Fruit fly (Drosophila melanogaster) whole organism, embryonic: ENCODE measurements around the gene CG13144.

Experiments
- Atf3 ChIP-seq: fragments of 200-800 bp; sonication (Bioruptor generic); optimal IDR thresholded peaks from 3 replicates; lab custom pipeline; 2016; ENCODE audit warnings: missing biosample characterization, missing genetic modification characterization
- CG12744 ChIP-seq: fragments of 200-800 bp; sonication (Bioruptor generic); optimal IDR thresholded peaks from 2 replicates; lab custom pipeline; 2016; ENCODE audit warnings: missing biosample characterization, missing genetic modification characterization
- CG13287 ChIP-seq: fragments of 200-800 bp; sonication (Bioruptor generic); IDR thresholded peaks from 2 replicates; pipeline ENCODE4 v1.3.6; 2022; ENCODE audit warnings: missing biosample characterization, missing genetic modification characterization; ENCODE audit not compliant: partially characterized antibody
- CG13894 ChIP-seq: fragments of 200-800 bp; sonication (Bioruptor generic); optimal IDR thresholded peaks from 3 replicates; lab custom pipeline; 2018; ENCODE audit warnings: missing biosample characterization, mild to moderate bottlenecking, missing genetic modification characterization, moderate library complexity
- CG15514 ChIP-seq: fragments of 200-800 bp; sonication (Bioruptor generic); optimal IDR thresholded peaks from 3 replicates; lab custom pipeline; 2017; ENCODE audit warnings: missing biosample characterization, missing genetic modification characterization, mild to moderate bottlenecking, moderate library complexity, missing genetic modification reagents
- CG1603 ChIP-seq: fragments of 200-800 bp; sonication (Bioruptor generic); optimal IDR thresholded peaks from 2 replicates; lab custom pipeline; 2019; ENCODE audit warnings: missing biosample characterization, mild to moderate bottlenecking, missing genetic modification characterization, moderate library complexity
- CG2129 ChIP-seq: fragments of 200-800 bp; sonication (Bioruptor generic); IDR thresholded peaks from 2 replicates; pipeline ENCODE4 v1.3.6; 2022; ENCODE audit warnings: missing biosample characterization, missing genetic modification characterization; ENCODE audit not compliant: partially characterized antibody
- CG2678 ChIP-seq: fragments of 200-800 bp; sonication (Bioruptor generic); optimal IDR thresholded peaks from 3 replicates; lab custom pipeline; 2019; ENCODE audit warnings: missing biosample characterization, mild to moderate bottlenecking, missing genetic modification characterization, moderate library complexity
- CG31224 ChIP-seq: fragments of 200-800 bp; sonication (Bioruptor generic); IDR thresholded peaks from 2 replicates; pipeline ENCODE4 v1.3.6; 2022; ENCODE audit warnings: missing biosample characterization, missing genetic modification characterization
- CG31365 ChIP-seq: fragments of 200-800 bp; sonication (Bioruptor generic); optimal IDR thresholded peaks from 2 replicates; lab custom pipeline; 2018; ENCODE audit warnings: missing biosample characterization, mild to moderate bottlenecking, missing genetic modification characterization
- CG34224 ChIP-seq: fragments of 200-800 bp; sonication (Bioruptor generic); IDR thresholded peaks from 3 replicates; pipeline ENCODE4 v1.3.6; 2022; ENCODE audit warnings: missing biosample characterization, missing genetic modification characterization; ENCODE audit not compliant: partially characterized antibody
- CG8478 ChIP-seq: fragments of >200 bp; optimal IDR thresholded peaks from 2 replicates; lab custom pipeline; 2018
- CTCF ChIP-seq: fragments of 200-800 bp; sonication (Bioruptor generic); optimal IDR thresholded peaks from 2 replicates; lab custom pipeline; 2017; ENCODE audit warnings: missing biosample characterization, mild to moderate bottlenecking, missing genetic modification characterization, moderate library complexity
- D ChIP-seq, 2 experiments: fragments of 200-800 bp in 1 of 2; fragments of >200 bp in 1 of 2; sonication (Bioruptor generic) in 1 of 2; optimal IDR thresholded peaks; 2 replicates in 1 of 2; 3 replicates in 1 of 2; lab custom pipeline; 2017; ENCODE audit warnings: mild to moderate bottlenecking in 1 of 2, missing biosample characterization in 1 of 2, missing genetic modification characterization in 1 of 2, missing genetic modification reagents in 1 of 2
- D19B ChIP-seq: fragments of 200-800 bp; sonication (Bioruptor generic); optimal IDR thresholded peaks from 2 replicates; lab custom pipeline; 2017; ENCODE audit warnings: missing biosample characterization, mild to moderate bottlenecking, missing genetic modification characterization
- ERR ChIP-seq: fragments of 200-800 bp; sonication (Bioruptor generic); optimal IDR thresholded peaks from 2 replicates; lab custom pipeline; 2016; ENCODE audit warnings: missing biosample characterization, missing genetic modification characterization
- Ets97D ChIP-seq: fragments of 200-800 bp; sonication (Bioruptor generic); optimal IDR thresholded peaks from 3 replicates; lab custom pipeline; 2016; ENCODE audit warnings: missing biosample characterization, missing genetic modification characterization
- HHEX ChIP-seq: fragments of 200-800 bp; sonication (Bioruptor generic); optimal IDR thresholded peaks from 3 replicates; lab custom pipeline; 2017; ENCODE audit warnings: missing biosample characterization, mild to moderate bottlenecking, missing genetic modification characterization, missing genetic modification reagents
- Hey ChIP-seq: fragments of 200-800 bp; sonication (Bioruptor generic); optimal IDR thresholded peaks from 3 replicates; lab custom pipeline; 2018; ENCODE audit warnings: missing biosample characterization, mild to moderate bottlenecking, missing genetic modification characterization
- Hsf ChIP-seq: fragments of 200-800 bp; sonication (Bioruptor generic); optimal IDR thresholded peaks from 3 replicates; lab custom pipeline; 2016; ENCODE audit warnings: missing biosample characterization, missing genetic modification characterization
- MESR4 ChIP-seq: fragments of 200-800 bp; sonication (Bioruptor generic); optimal IDR thresholded peaks from 2 replicates; lab custom pipeline; 2018; ENCODE audit warnings: missing biosample characterization, mild to moderate bottlenecking, missing genetic modification characterization, moderate library complexity
- Mes4 ChIP-seq: fragments of 200-800 bp; sonication (Bioruptor generic); optimal IDR thresholded peaks from 2 replicates; lab custom pipeline; 2016; ENCODE audit warnings: missing biosample characterization, missing genetic modification characterization
- NFAT ChIP-seq: fragments of 200-800 bp; sonication (Bioruptor generic); IDR thresholded peaks from 2 replicates; pipeline ENCODE4 v1.3.6; 2022; ENCODE audit warnings: missing biosample characterization, missing genetic modification characterization
- Nf-YC ChIP-seq: fragments of 200-800 bp; optimal IDR thresholded peaks from 3 replicates; lab custom pipeline; 2019; ENCODE audit warnings: missing biosample characterization, mild to moderate bottlenecking, missing genetic modification characterization, moderate library complexity
- Scr ChIP-seq: fragments of 200-800 bp; sonication (Bioruptor generic); IDR thresholded peaks from 2 replicates; pipeline ENCODE4 v1.3.6; 2022; ENCODE audit warnings: missing biosample characterization, missing genetic modification characterization; ENCODE audit not compliant: partially characterized antibody
- Sox102F ChIP-seq: fragments of 200-800 bp; sonication (Bioruptor generic); optimal IDR thresholded peaks from 2 replicates; lab custom pipeline; 2018; ENCODE audit warnings: missing biosample characterization, mild to moderate bottlenecking, missing genetic modification characterization, moderate library complexity
- Spps ChIP-seq: fragments of 200-800 bp; sonication (Bioruptor generic); optimal IDR thresholded peaks from 2 replicates; lab custom pipeline; 2018; ENCODE audit warnings: missing biosample characterization, mild to moderate bottlenecking, missing genetic modification characterization
- Trl ChIP-seq, 3 experiments: fragments of >200 bp in 2 of 3; fragments of 200-800 bp in 1 of 3; sonication (Bioruptor generic) in 1 of 3; optimal IDR thresholded peaks; 2 replicates in 1 of 3; 3 replicates in 2 of 3; lab custom pipeline; 2016 to 2017; ENCODE audit warnings: missing biosample characterization in 1 of 3, missing genetic modification characterization in 1 of 3
- ara ChIP-seq: fragments of 200-800 bp; sonication (Bioruptor generic); IDR thresholded peaks from 2 replicates; pipeline ENCODE4 v1.3.6; 2022; ENCODE audit warnings: missing biosample characterization, missing genetic modification characterization
- bbx ChIP-seq: fragments of 200-800 bp; sonication (Bioruptor generic); IDR thresholded peaks from 2 replicates; pipeline ENCODE4 v1.3.6; 2022; ENCODE audit warnings: missing biosample characterization, missing genetic modification characterization; ENCODE audit not compliant: partially characterized antibody
- chinmo ChIP-seq: fragments of 200-800 bp; sonication (Bioruptor generic); IDR thresholded peaks from 4 replicates; pipeline ENCODE4 v1.3.6; 2022; ENCODE audit warnings: missing biosample characterization, missing genetic modification characterization; ENCODE audit not compliant: partially characterized antibody
- emc ChIP-seq: fragments of 200-800 bp; sonication (Bioruptor generic); optimal IDR thresholded peaks from 2 replicates; lab custom pipeline; 2016; ENCODE audit warnings: missing biosample characterization, missing genetic modification characterization
- fd3F ChIP-seq: fragments of 200-800 bp; sonication (Bioruptor generic); optimal IDR thresholded peaks from 2 replicates; lab custom pipeline; 2018; ENCODE audit warnings: missing biosample characterization, mild to moderate bottlenecking, missing genetic modification characterization, moderate library complexity
- ind ChIP-seq: fragments of 200-800 bp; sonication (Bioruptor generic); optimal IDR thresholded peaks from 3 replicates; lab custom pipeline; 2016; ENCODE audit warnings: missing biosample characterization, missing genetic modification characterization
- knrl ChIP-seq: fragments of 200-800 bp; sonication (Bioruptor generic); IDR thresholded peaks from 3 replicates; pipeline ENCODE4 v1.3.6; 2022; ENCODE audit warnings: missing biosample characterization, missing genetic modification characterization; ENCODE audit not compliant: partially characterized antibody
- pfk ChIP-seq: fragments of 200-800 bp; sonication (Bioruptor generic); optimal IDR thresholded peaks from 2 replicates; lab custom pipeline; 2018; ENCODE audit warnings: missing biosample characterization, mild to moderate bottlenecking, missing genetic modification characterization, moderate library complexity
- phol ChIP-seq: fragments of 200-800 bp; sonication (Bioruptor generic); optimal IDR thresholded peaks from 3 replicates; lab custom pipeline; 2018; ENCODE audit warnings: missing biosample characterization, mild to moderate bottlenecking, missing genetic modification characterization, moderate library complexity
- sc ChIP-seq, 3 experiments: fragments of >200 bp in 2 of 3; fragments of 200-800 bp in 1 of 3; sonication (Bioruptor generic) in 1 of 3; optimal IDR thresholded peaks; 2 replicates in 2 of 3; 3 replicates in 1 of 3; lab custom pipeline; 2017; ENCODE audit warnings: mild to moderate bottlenecking in 1 of 3, missing biosample characterization in 1 of 3, missing genetic modification characterization in 1 of 3, missing genetic modification reagents in 1 of 3
- schlank ChIP-seq: fragments of 200-800 bp; sonication (Bioruptor generic); optimal IDR thresholded peaks from 2 replicates; lab custom pipeline; 2018; ENCODE audit warnings: missing biosample characterization, mild to moderate bottlenecking, missing genetic modification characterization
- sim ChIP-seq: fragments of 200-800 bp; sonication (Bioruptor generic); IDR thresholded peaks from 2 replicates; pipeline ENCODE4 v1.3.6; 2022; ENCODE audit warnings: missing biosample characterization, missing genetic modification characterization
- sob ChIP-seq: fragments of 200-800 bp; sonication (Bioruptor generic); IDR thresholded peaks from 2 replicates; pipeline ENCODE4 v1.3.6; 2022; ENCODE audit warnings: missing biosample characterization, missing genetic modification characterization
- tin ChIP-seq: fragments of 200-800 bp; sonication (Bioruptor generic); optimal IDR thresholded peaks from 3 replicates; lab custom pipeline; 2016; ENCODE audit warnings: missing biosample characterization, missing genetic modification characterization
- unc-4 ChIP-seq: fragments of 200-800 bp; sonication (Bioruptor generic); IDR thresholded peaks from 2 replicates; pipeline ENCODE4 v1.3.6; 2022; ENCODE audit warnings: missing biosample characterization, missing genetic modification characterization; ENCODE audit not compliant: partially characterized antibody
- wdn ChIP-seq: fragments of 200-800 bp; sonication (Bioruptor generic); IDR thresholded peaks from 2 replicates; pipeline ENCODE4 v1.3.6; 2022; ENCODE audit warnings: missing biosample characterization, missing genetic modification characterization
- wek ChIP-seq: fragments of 200-800 bp; sonication (Bioruptor generic); optimal IDR thresholded peaks from 3 replicates; lab custom pipeline; 2018; ENCODE audit warnings: missing biosample characterization, mild to moderate bottlenecking, missing genetic modification characterization, moderate library complexity
- yki ChIP-seq: fragments of >200 bp; optimal IDR thresholded peaks from 3 replicates; lab custom pipeline; 2018

Gene CG13144

dm6 chr2L:10517085-10517484, 25.8 kb upstream of the CG13144 start, which contains the start of the genes Fatp1 and Lrr47 (continued):
- no peak for TF ChIP-seq Trl (optimal IDR thresholded peaks at IDR 0.05; lab: Kevin White, UChicago)
- TF ChIP-seq Trl (GFP tag; optimal IDR thresholded peaks at IDR 0.05; lab: Kevin White, UChicago), result no peak
- peak; percentile 88 for TF ChIP-seq Scr (GFP tag; lab: Robert Waterston, UW)
- TF ChIP-seq CTCF (GFP tag; lab: Kevin White, UChicago), result no peak
- peak; percentile 71; the same call in 1 of the 2 replicates for TF ChIP-seq CG2129
- peak; percentile 99 for TF ChIP-seq CG15514 (GFP tag; lab: Kevin White, UChicago)
- TF ChIP-seq yki (lab: Kevin White, UChicago), result no peak
- peak; percentile 22; the same call in 1 of the 2 replicates for TF ChIP-seq NFAT (GFP tag; lab: Robert Waterston, UW)
- peak; percentile 90 for TF ChIP-seq CG13287
- TF ChIP-seq knrl (GFP tag; lab: Robert Waterston, UW), result peak; percentile 88
- TF ChIP-seq CG34224 (GFP tag; lab: Robert Waterston, UW), result peak; percentile 77
- TF ChIP-seq chinmo (GFP tag; lab: Robert Waterston, UW), result peak; percentile 87; the same call in 3 of the 4 replicates

DNA sequence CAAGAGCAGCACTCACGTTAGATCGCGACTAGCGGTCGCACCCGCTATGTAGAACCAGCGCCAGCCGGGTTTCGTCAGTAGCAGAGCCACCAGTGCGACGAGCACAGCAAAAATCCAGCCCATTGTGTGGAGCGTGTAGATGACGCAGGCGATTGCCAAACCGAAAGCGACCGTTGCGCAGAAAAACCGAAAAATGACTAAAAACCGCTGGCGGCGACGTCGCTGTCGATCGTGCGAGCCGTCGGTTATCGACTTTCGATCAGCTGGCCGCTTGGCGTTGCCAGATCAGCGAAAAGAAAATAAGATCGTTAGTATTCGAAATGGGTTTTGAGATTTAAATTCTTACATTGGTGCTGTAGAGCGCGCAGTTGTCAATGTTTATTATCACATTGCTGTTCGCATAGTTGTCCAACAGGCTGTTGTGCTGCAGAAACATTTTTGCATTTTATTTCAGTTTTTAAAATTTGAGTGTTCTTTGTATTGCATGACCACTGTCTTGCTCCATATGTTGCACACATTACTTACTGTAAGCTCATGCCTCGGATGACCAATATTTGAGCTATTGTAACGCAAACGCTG, 25.3 kb upstream of the CG13144 start:
- TF ChIP-seq ara (GFP tag; lab: Robert Waterston, UW), result 0 out of 2 replicates have a peak, but pooled peaks have one; percentile 26
- TF ChIP-seq schlank (tag; lab: Kevin White, UChicago), result no peak
- TF ChIP-seq knrl (GFP tag; lab: Robert Waterston, UW), result no peak; the same call in 2 of the 3 replicates
- TF ChIP-seq fd3F, result no peak
- peak; percentile 48; the same call in 1 of the 2 replicates for TF ChIP-seq bbx
- TF ChIP-seq Hey (tag; lab: Kevin White, UChicago), result no peak
- TF ChIP-seq Mes4 (GFP tag; lab: Kevin White, UChicago), result no peak
- TF ChIP-seq wek, result peak; percentile 35
- no peak for TF ChIP-seq CG8478 (lab: Kevin White, UChicago)
- no peak for TF ChIP-seq sim (GFP tag; lab: Robert Waterston, UW)
- no peak for TF ChIP-seq Spps (tag; lab: Kevin White, UChicago)
- TF ChIP-seq ind, result peak; percentile 20
- no peak for TF ChIP-seq D (optimal IDR thresholded peaks at IDR 0.05; lab: Kevin White, UChicago)
- no peak for TF ChIP-seq D (GFP tag; optimal IDR thresholded peaks at IDR 0.05; lab: Kevin White, UChicago)
- no peak for TF ChIP-seq Sox102F (GFP tag; lab: Kevin White, UChicago)
- no peak for TF ChIP-seq D19B (GFP tag; lab: Kevin White, UChicago)
- TF ChIP-seq Nf-YC (tag; lab: Kevin White, UChicago), result peak; percentile 11
- TF ChIP-seq tin, result no peak
- no peak for TF ChIP-seq CG12744 (GFP tag; lab: Kevin White, UChicago)
- 0 out of 2 replicates have a peak, but pooled peaks have one; percentile 28 for TF ChIP-seq wdn
- peak; percentile 52 for TF ChIP-seq CG13894 (tag; lab: Kevin White, UChicago)
- peak; percentile 40 for TF ChIP-seq CG1603 (tag; lab: Kevin White, UChicago)
- TF ChIP-seq Atf3 (GFP tag; lab: Kevin White, UChicago), result peak; percentile 35
- TF ChIP-seq sob (GFP tag; lab: Robert Waterston, UW), result peak; percentile 38; the same call in 1 of the 2 replicates
- TF ChIP-seq sc (optimal IDR thresholded peaks at IDR 0.05; lab: Kevin White, UChicago), result no peak
- no peak for TF ChIP-seq sc (GFP tag; optimal IDR thresholded peaks at IDR 0.05; lab: Kevin White, UChicago)
- TF ChIP-seq emc (GFP tag; lab: Kevin White, UChicago), result no peak
- TF ChIP-seq CG31224, result no peak
- TF ChIP-seq ERR (GFP tag; lab: Kevin White, UChicago), result peak; percentile 50
- TF ChIP-seq Ets97D (GFP tag; lab: Kevin White, UChicago), result peak; percentile 4
- TF ChIP-seq pfk, result no peak
- TF ChIP-seq unc-4 (GFP tag; lab: Robert Waterston, UW), result no peak; the same call in 1 of the 2 replicates
- TF ChIP-seq CG31365 (tag; lab: Kevin White, UChicago), result peak; percentile 17
- peak; percentile 22 for TF ChIP-seq MESR4
- peak; percentile 35 for TF ChIP-seq CG2678
- peak; percentile 33 for TF ChIP-seq HHEX (GFP tag; lab: Kevin White, UChicago)
- peak; percentile 38 for TF ChIP-seq phol
- TF ChIP-seq Hsf (GFP tag; lab: Kevin White, UChicago), result peak; percentile 43
